Worm (Caenorhabditis elegans): ENCODE results near the gene exc-12.
A peak's percentile ranks its signal among the peaks of the same experiment; 100 is the strongest.

The exc-12 gene

DNA sequence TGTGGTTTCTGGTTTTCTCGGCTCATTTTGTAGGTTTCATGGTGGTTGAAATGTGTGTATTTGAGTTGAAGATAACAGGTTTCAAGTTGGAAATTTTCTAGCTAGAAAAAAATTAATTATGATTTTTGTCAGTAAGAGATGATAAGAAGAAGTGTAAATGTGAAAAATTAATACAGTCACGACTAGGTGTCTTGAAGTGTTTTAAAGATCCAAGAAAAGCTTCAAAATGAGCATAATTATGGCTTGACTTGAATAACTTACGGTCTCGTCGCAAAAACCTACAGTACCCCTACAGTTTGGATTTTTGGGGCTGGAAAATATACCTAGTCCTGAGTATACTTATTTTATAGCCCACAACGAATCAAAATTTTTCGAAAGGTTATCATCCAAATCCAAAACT, at the start of gene exc-12:
TSS of gene exc-12 (minus strand) at position 101 of the 400 bp plus-strand sequence.
- TF ChIP-seq ztf-7 (tag; optimal IDR thresholded peaks at IDR 0.05): no peak
- TF ChIP-seq ZK337.2 (GFP tag; IDR thresholded peaks at IDR 0.05): no peak
- TF ChIP-seq daf-8 (GFP tag; IDR thresholded peaks at IDR 0.05): no peak
- TF ChIP-seq ceh-82 (tag; optimal IDR thresholded peaks at IDR 0.05): no peak
- TF ChIP-seq unc-62 (GFP tag; optimal IDR thresholded peaks at IDR 0.05 in 1 of 2): no peak
- TF ChIP-seq unc-62 (tag; optimal IDR thresholded peaks at IDR 0.05): no peak
- no peak for TF ChIP-seq nhr-28 (tag; optimal IDR thresholded peaks at IDR 0.05)
- no peak for TF ChIP-seq daf-19 (GFP tag; conservative IDR thresholded peaks at IDR 0.05)

DNA sequence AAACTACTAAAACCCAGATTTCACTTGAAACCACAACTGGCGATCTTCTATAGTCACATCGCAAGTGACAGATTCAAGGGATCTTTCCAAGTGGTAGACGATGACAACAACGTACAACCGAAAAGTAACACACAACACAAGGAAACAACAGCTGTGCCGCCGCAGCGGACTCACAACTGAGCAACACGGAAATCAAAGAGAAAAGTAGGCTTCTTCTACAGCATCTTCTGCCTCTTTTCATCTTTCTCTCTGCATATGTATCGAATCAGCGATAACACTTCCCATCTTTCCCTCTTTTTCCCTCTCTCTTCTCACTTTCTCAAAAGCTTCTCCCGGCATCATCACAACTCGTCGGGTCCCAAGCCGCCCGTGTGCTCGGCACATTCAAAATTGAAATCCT, 46.5 kb upstream of the exc-12 start, which contains the start of gene T12D8.9:
TSS of gene T12D8.9 (plus strand) at position 312 of the 400 bp plus-strand sequence.
- no peak for TF ChIP-seq nhr-6 (tag; optimal IDR thresholded peaks at IDR 0.05)
- no peak for TF ChIP-seq lsy-2 (tag; optimal IDR thresholded peaks at IDR 0.05)
- no peak for TF ChIP-seq ztf-7 (tag; optimal IDR thresholded peaks at IDR 0.05)
- no peak for TF ChIP-seq daf-12 (tag; optimal IDR thresholded peaks at IDR 0.05)
- no peak for TF ChIP-seq mxl-3 (GFP tag; optimal IDR thresholded peaks at IDR 0.05)
- TF ChIP-seq egl-43 (GFP tag; IDR thresholded peaks at IDR 0.05): no peak
- TF ChIP-seq ZK546.5 (tag; optimal IDR thresholded peaks at IDR 0.05): no peak
- peak in 1 of 2 experiments; percentile 17 for TF ChIP-seq daf-16 (GFP tag; optimal IDR thresholded peaks at IDR 0.05)
- TF ChIP-seq daf-16 (tag; optimal IDR thresholded peaks at IDR 0.05): no peak
- 0 out of 2 replicates have a peak, but pooled peaks have one; percentile 5 for TF ChIP-seq arid-1 (GFP tag; conservative IDR thresholded peaks at IDR 0.05)
- no peak for TF ChIP-seq ztf-11 (tag; optimal IDR thresholded peaks at IDR 0.05)
- peak in 1 of 2 experiments; percentile 78 for TF ChIP-seq unc-62 (GFP tag; optimal IDR thresholded peaks at IDR 0.05 in 1 of 2)
- TF ChIP-seq unc-62 (tag; optimal IDR thresholded peaks at IDR 0.05): no peak
- no peak for TF ChIP-seq nhr-11 (tag; optimal IDR thresholded peaks at IDR 0.05)
- TF ChIP-seq php-3 (GFP tag; IDR thresholded peaks at IDR 0.05): no peak
- TF ChIP-seq ceh-20 (GFP tag; IDR thresholded peaks at IDR 0.05): no peak
- no peak for TF ChIP-seq nhr-48 (tag; optimal IDR thresholded peaks at IDR 0.05)
- no peak for TF ChIP-seq rbr-2 (tag; optimal IDR thresholded peaks at IDR 0.05)
- TF ChIP-seq hlh-11 (tag; optimal IDR thresholded peaks at IDR 0.05): peak; percentile 42
- no peak for TF ChIP-seq nhr-111 (GFP tag; optimal IDR thresholded peaks at IDR 0.05)

DNA sequence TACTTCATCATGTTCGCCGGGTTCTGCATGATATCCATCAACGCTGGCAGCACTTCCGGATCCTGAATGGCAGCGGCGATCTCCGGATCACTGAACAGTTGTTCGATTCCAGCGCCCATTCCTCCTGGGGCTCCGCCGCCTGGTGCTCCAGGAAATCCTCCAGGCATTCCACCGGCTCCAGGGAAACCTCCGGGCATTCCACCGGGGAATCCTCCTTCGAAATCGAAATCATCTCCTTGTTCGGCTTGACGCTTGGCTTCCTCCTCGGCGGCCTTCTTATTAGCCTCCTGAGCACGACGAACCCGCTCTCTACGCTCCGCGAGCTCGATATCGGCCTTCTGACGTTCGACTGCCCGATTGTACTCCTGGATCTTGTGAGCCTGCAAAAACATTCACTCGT, 45.3 kb upstream of the exc-12 start:
- TF ChIP-seq tra-1 (GFP tag; IDR thresholded peaks at IDR 0.05) (peak; percentile 39; the same call in 1 of the 2 replicates), set-16 (GFP tag; IDR thresholded peaks at IDR 0.05) (peak; percentile 95), mxl-3 (GFP tag; optimal IDR thresholded peaks at IDR 0.05) (no peak), Y75B8A.6 (GFP tag; IDR thresholded peaks at IDR 0.05) (no peak), dmd-9 (GFP tag; IDR thresholded peaks at IDR 0.05) (0 out of 2 replicates have a peak, but pooled peaks have one; percentile 43), F44E2.7 (GFP tag; IDR thresholded peaks at IDR 0.05) (0 out of 2 replicates have a peak, but pooled peaks have one; percentile 41), ceh-32 (tag; optimal IDR thresholded peaks at IDR 0.05; ENCODE audit: poor library complexity) (no peak), mxl-2 (GFP tag; conservative IDR thresholded peaks at IDR 0.05) (peak; percentile 25; the same call in 1 of the 2 replicates), egl-43 (GFP tag; IDR thresholded peaks at IDR 0.05) (peak; percentile 70; the same call in 1 of the 2 replicates)

DNA sequence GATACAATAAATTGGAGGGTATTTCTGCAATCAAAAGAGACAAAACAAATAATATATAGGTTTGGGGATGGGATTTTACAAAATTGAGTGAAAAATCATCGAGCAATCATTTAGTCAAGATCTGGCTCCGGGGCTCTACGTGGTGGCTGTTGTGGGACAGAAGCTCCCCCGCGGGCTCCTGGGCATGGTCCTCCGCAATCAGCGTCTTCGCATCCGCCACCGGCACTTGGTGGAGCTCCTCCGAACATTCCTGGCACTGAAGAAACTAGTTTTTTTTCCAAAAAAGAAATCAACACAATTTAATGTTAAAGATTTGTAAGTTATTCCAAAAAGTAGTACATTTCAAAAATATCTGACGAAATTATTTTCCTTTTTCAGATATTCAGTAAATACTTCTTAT, 44.5 kb upstream of the exc-12 start:
- no peak for TF ChIP-seq egl-43 (GFP tag; IDR thresholded peaks at IDR 0.05)
- TF ChIP-seq R02D3.7 (tag; optimal IDR thresholded peaks at IDR 0.05): no peak
- TF ChIP-seq Y75B8A.6 (GFP tag; IDR thresholded peaks at IDR 0.05): no peak
- TF ChIP-seq Y5F2A.4 (GFP tag; optimal IDR thresholded peaks at IDR 0.05): no peak
- TF ChIP-seq sdz-12 (GFP tag; optimal IDR thresholded peaks at IDR 0.05): peak; percentile 2
- no peak for TF ChIP-seq ceh-20 (GFP tag; IDR thresholded peaks at IDR 0.05)
- TF ChIP-seq F26F4.8 (GFP tag; conservative IDR thresholded peaks at IDR 0.05): no peak
- peak; percentile 13 for TF ChIP-seq aha-1 (tag)
- TF ChIP-seq set-16 (GFP tag; IDR thresholded peaks at IDR 0.05): peak; percentile 73
